Worm (Caenorhabditis elegans) whole organism, young adult: ENCODE measurements around the gene lsm-1.

Experiments
- B0019.2 ChIP-seq: fragments of 200-800 bp; sonication (Bioruptor generic); conservative IDR thresholded peaks from 2 replicates; pipeline ENCODE4 v1.3.6; 2022; ENCODE audit warnings: missing genetic modification reagents, missing genetic modification characterization, missing compliant biosample characterization
- B0261.1 ChIP-seq: sonication (generic microtip); optimal IDR thresholded peaks from 2 replicates; lab custom pipeline; 2016; ENCODE audit warnings: mild to moderate bottlenecking, missing genetic modification characterization, moderate library complexity, missing compliant biosample characterization
- C17E4.6 ChIP-seq: fragments of 200-800 bp; sonication (Bioruptor generic); IDR thresholded peaks from 2 replicates; pipeline ENCODE4 v1.3.6; 2022; ENCODE audit warnings: missing genetic modification reagents, missing genetic modification characterization, missing compliant biosample characterization
- F23B12.7 ChIP-seq: sonication (generic microtip); optimal IDR thresholded peaks from 2 replicates; lab custom pipeline; 2017; ENCODE audit warnings: missing genetic modification characterization, mild to moderate bottlenecking, missing compliant biosample characterization, antibody characterized with exemption, moderate library complexity; ENCODE audit not compliant: insufficient read depth
- F37B4.10 ChIP-seq: fragments of 200-800 bp; sonication (Bioruptor generic); IDR thresholded peaks from 2 replicates; pipeline ENCODE4 v1.3.6; 2022; ENCODE audit warnings: missing genetic modification characterization, missing compliant biosample characterization
- Y53F4B.3 ChIP-seq: fragments of 200-800 bp; sonication (Bioruptor generic); IDR thresholded peaks from 2 replicates; pipeline ENCODE4 v1.3.6; 2022; ENCODE audit warnings: missing genetic modification reagents, missing genetic modification characterization, missing compliant biosample characterization
- Y53G8AR.9 ChIP-seq: fragments of 200-800 bp; sonication (Bioruptor generic); conservative IDR thresholded peaks from 2 replicates; pipeline ENCODE4 v1.3.6; 2022; ENCODE audit warnings: missing genetic modification reagents, missing genetic modification characterization, missing compliant biosample characterization
- Y56A3A.18 ChIP-seq: fragments of 200-800 bp; sonication (Bioruptor generic); IDR thresholded peaks from 2 replicates; pipeline ENCODE4 v1.3.6; 2022; ENCODE audit warnings: missing genetic modification reagents, missing genetic modification characterization, missing compliant biosample characterization
- ZK185.1 ChIP-seq: sonication (generic microtip); optimal IDR thresholded peaks from 2 replicates; lab custom pipeline; 2016; ENCODE audit warnings: mild to moderate bottlenecking, missing genetic modification characterization, missing compliant biosample characterization; ENCODE audit not compliant: poor library complexity, severe bottlenecking
- ama-1 ChIP-seq, 3 experiments: fragments of 150-350 bp in 1 of 3; sonication (generic microtip) in 2 of 3; optimal IDR thresholded peaks; 2 replicates each; lab custom pipeline; 2014 to 2018; ENCODE audit warnings: missing biosample characterization in 2 of 3, missing genetic modification characterization in 2 of 3, missing genetic modification reagents in 2 of 3
- aptf-2 ChIP-seq: fragments of 200-800 bp; sonication (Bioruptor generic); conservative IDR thresholded peaks from 2 replicates; pipeline ENCODE4 v1.3.6; 2022; ENCODE audit warnings: missing genetic modification reagents, missing genetic modification characterization, missing compliant biosample characterization
- aptf-3 ChIP-seq: fragments of 200-800 bp; sonication (Bioruptor generic); IDR thresholded peaks from 2 replicates; pipeline ENCODE4 v1.3.6; 2022; ENCODE audit warnings: missing genetic modification characterization, missing compliant biosample characterization
- atf-7 ChIP-seq: sonication (generic microtip); optimal IDR thresholded peaks from 2 replicates; lab custom pipeline; 2017; ENCODE audit warnings: mild to moderate bottlenecking, missing genetic modification characterization, missing compliant biosample characterization
- athp-1 ChIP-seq: sonication (generic microtip); optimal IDR thresholded peaks from 2 replicates; lab custom pipeline; 2017; ENCODE audit warnings: mild to moderate bottlenecking, missing genetic modification characterization, missing compliant biosample characterization
- attf-3 ChIP-seq: fragments of 200-800 bp; sonication (Bioruptor generic); conservative IDR thresholded peaks from 2 replicates; pipeline ENCODE4 v1.3.6; 2022; ENCODE audit warnings: missing genetic modification reagents, missing genetic modification characterization, missing compliant biosample characterization
- attf-5 ChIP-seq: fragments of 200-800 bp; sonication (Bioruptor generic); optimal IDR thresholded peaks from 2 replicates; lab custom pipeline; 2018; ENCODE audit warnings: mild to moderate bottlenecking, missing genetic modification characterization, missing compliant biosample characterization
- attf-6 ChIP-seq: fragments of 200-800 bp; sonication (Bioruptor generic); IDR thresholded peaks from 2 replicates; pipeline ENCODE4 v1.3.6; 2022; ENCODE audit warnings: missing genetic modification reagents, missing genetic modification characterization, missing compliant biosample characterization
- bed-2 ChIP-seq: fragments of 200-800 bp; sonication (Bioruptor generic); IDR thresholded peaks from 2 replicates; pipeline ENCODE4 v1.3.6; 2022; ENCODE audit warnings: missing genetic modification reagents, missing genetic modification characterization, missing compliant biosample characterization
- ccch-3 ChIP-seq: fragments of 200-800 bp; sonication (Bioruptor generic); optimal IDR thresholded peaks from 2 replicates; lab custom pipeline; 2018; ENCODE audit warnings: mild to moderate bottlenecking, missing genetic modification characterization, missing compliant biosample characterization
- ceh-100 ChIP-seq: fragments of 200-800 bp; sonication (Bioruptor generic); IDR thresholded peaks from 2 replicates; pipeline ENCODE4 v1.3.6; 2022; ENCODE audit warnings: missing genetic modification reagents, missing genetic modification characterization, missing compliant biosample characterization
- chd-7 ChIP-seq: sonication (generic microtip); optimal IDR thresholded peaks from 2 replicates; lab custom pipeline; 2016; ENCODE audit warnings: mild to moderate bottlenecking, missing genetic modification characterization, moderate library complexity, missing compliant biosample characterization
- ekl-4 ChIP-seq: fragments of 200-800 bp; sonication (Bioruptor generic); IDR thresholded peaks from 2 replicates; pipeline ENCODE4 v1.3.6; 2022; ENCODE audit warnings: missing genetic modification reagents, missing genetic modification characterization, missing compliant biosample characterization
- ets-4 ChIP-seq: fragments of 200-800 bp; sonication (Bioruptor generic); optimal IDR thresholded peaks from 2 replicates; lab custom pipeline; 2018; ENCODE audit warnings: mild to moderate bottlenecking, missing genetic modification characterization, missing compliant biosample characterization
- him-1 ChIP-seq: sonication (generic microtip); optimal IDR thresholded peaks from 2 replicates; lab custom pipeline; 2016; ENCODE audit warnings: missing genotype, missing genetic modification reagents, missing genetic modification characterization, missing compliant biosample characterization
- hrde-1 ChIP-seq: sonication (generic microtip); optimal IDR thresholded peaks from 2 replicates; lab custom pipeline; 2016; ENCODE audit warnings: missing genetic modification characterization, mild to moderate bottlenecking, missing compliant biosample characterization, moderate library complexity, missing genotype, missing genetic modification reagents, borderline replicate concordance
- hsf-1 ChIP-seq: fragments of 200-800 bp; sonication (Bioruptor generic); IDR thresholded peaks from 2 replicates; pipeline ENCODE4 v1.3.6; 2022; ENCODE audit warnings: missing genetic modification reagents, missing genetic modification characterization, missing compliant biosample characterization
- lag-1 ChIP-seq: fragments of 200-800 bp; sonication (Bioruptor generic); IDR thresholded peaks from 2 replicates; pipeline ENCODE4 v1.3.6; 2022; ENCODE audit warnings: missing genetic modification reagents, missing genetic modification characterization, missing compliant biosample characterization
- let-526 ChIP-seq: fragments of 200-800 bp; sonication (Bioruptor generic); IDR thresholded peaks from 2 replicates; pipeline ENCODE4 v1.3.6; 2022; ENCODE audit warnings: missing genetic modification reagents, missing genetic modification characterization, missing compliant biosample characterization
- lin-40 ChIP-seq: sonication (generic microtip); optimal IDR thresholded peaks from 2 replicates; lab custom pipeline; 2016; ENCODE audit warnings: missing genetic modification characterization, mild to moderate bottlenecking, missing compliant biosample characterization, missing genotype, missing genetic modification reagents
- lir-1 ChIP-seq: fragments of 200-800 bp; sonication (Bioruptor generic); conservative IDR thresholded peaks from 2 replicates; pipeline ENCODE4 v1.3.6; 2022; ENCODE audit warnings: missing genetic modification reagents, missing genetic modification characterization, missing compliant biosample characterization
- lsl-1 ChIP-seq: fragments of 200-800 bp; sonication (Bioruptor generic); optimal IDR thresholded peaks from 2 replicates; lab custom pipeline; 2018; ENCODE audit warnings: mild to moderate bottlenecking, missing genetic modification characterization, moderate library complexity, missing compliant biosample characterization
- madf-10 ChIP-seq: sonication (generic microtip); optimal IDR thresholded peaks from 2 replicates; lab custom pipeline; 2016; ENCODE audit warnings: mild to moderate bottlenecking, missing genetic modification characterization, missing compliant biosample characterization
- madf-3 ChIP-seq: fragments of 200-800 bp; sonication (Bioruptor generic); IDR thresholded peaks from 2 replicates; pipeline ENCODE4 v1.3.6; 2022; ENCODE audit warnings: missing genetic modification reagents, missing genetic modification characterization, missing compliant biosample characterization
- madf-6 ChIP-seq: fragments of 200-800 bp; sonication (Bioruptor generic); IDR thresholded peaks from 2 replicates; pipeline ENCODE4 v1.3.6; 2022; ENCODE audit warnings: missing genetic modification reagents, missing genetic modification characterization, missing compliant biosample characterization
- madf-8 ChIP-seq: fragments of 200-800 bp; sonication (Bioruptor generic); conservative IDR thresholded peaks from 2 replicates; pipeline ENCODE4 v1.3.6; 2022; ENCODE audit warnings: missing genetic modification reagents, missing genetic modification characterization, missing compliant biosample characterization
- mcd-1 ChIP-seq: fragments of 200-800 bp; sonication (Bioruptor generic); IDR thresholded peaks from 2 replicates; pipeline ENCODE4 v1.3.6; 2022; ENCODE audit warnings: missing genetic modification reagents, missing genetic modification characterization, missing compliant biosample characterization
- mes-4 ChIP-seq: sonication (generic microtip); optimal IDR thresholded peaks from 2 replicates; lab custom pipeline; 2016; ENCODE audit warnings: missing genotype, missing genetic modification characterization, missing compliant biosample characterization
- nfya-2 ChIP-seq: fragments of 200-800 bp; sonication (Bioruptor generic); IDR thresholded peaks from 2 replicates; pipeline ENCODE4 v1.3.6; 2022; ENCODE audit warnings: missing genetic modification reagents, missing genetic modification characterization, missing compliant biosample characterization
- nhr-27 ChIP-seq: fragments of 200-800 bp; sonication (Bioruptor generic); optimal IDR thresholded peaks from 2 replicates; lab custom pipeline; 2018; ENCODE audit warnings: mild to moderate bottlenecking, missing genetic modification characterization, moderate library complexity, missing compliant biosample characterization
- nhr-80 ChIP-seq: sonication (generic microtip); optimal IDR thresholded peaks from 2 replicates; lab custom pipeline; 2016; ENCODE audit warnings: missing genetic modification characterization, missing compliant biosample characterization
- pbrm-1 ChIP-seq: fragments of 200-800 bp; sonication (Bioruptor generic); IDR thresholded peaks from 2 replicates; pipeline ENCODE4 v1.3.6; 2022; ENCODE audit warnings: missing genetic modification reagents, missing genetic modification characterization, missing compliant biosample characterization
- sea-2 ChIP-seq: fragments of 200-800 bp; sonication (Bioruptor generic); IDR thresholded peaks from 2 replicates; pipeline ENCODE4 v1.3.6; 2022; ENCODE audit warnings: missing genetic modification characterization, missing compliant biosample characterization
- somi-1 ChIP-seq: fragments of 200-800 bp; sonication (Bioruptor generic); optimal IDR thresholded peaks from 2 replicates; lab custom pipeline; 2018; ENCODE audit warnings: mild to moderate bottlenecking, missing genetic modification characterization, missing compliant biosample characterization
- tbx-9 ChIP-seq: sonication (generic microtip); optimal IDR thresholded peaks from 2 replicates; lab custom pipeline; 2016; ENCODE audit warnings: borderline replicate concordance, missing genetic modification characterization, inconsistent platforms, missing compliant biosample characterization
- unc-130 ChIP-seq: sonication (generic microtip); optimal IDR thresholded peaks from 2 replicates; lab custom pipeline; 2016; ENCODE audit warnings: missing genetic modification reagents, missing genetic modification characterization, missing compliant biosample characterization
- unc-62 ChIP-seq: fragments of 150-350 bp; optimal IDR thresholded peaks from 2 replicates; lab custom pipeline; 2014; ENCODE audit warnings: missing biosample characterization, missing genetic modification reagents, missing genetic modification characterization
- zim-3 ChIP-seq: sonication (generic microtip); optimal IDR thresholded peaks from 2 replicates; lab custom pipeline; 2017; ENCODE audit warnings: mild to moderate bottlenecking, missing genetic modification characterization, moderate library complexity, missing compliant biosample characterization
- ztf-18 ChIP-seq: sonication (generic microtip); optimal IDR thresholded peaks from 2 replicates; lab custom pipeline; 2016; ENCODE audit warnings: missing genotype, mild to moderate bottlenecking, missing genetic modification characterization, missing compliant biosample characterization
- ztf-25 ChIP-seq: fragments of 200-800 bp; sonication (Bioruptor generic); IDR thresholded peaks from 2 replicates; pipeline ENCODE4 v1.3.6; 2022; ENCODE audit warnings: missing genetic modification reagents, missing genetic modification characterization, missing compliant biosample characterization

The lsm-1 gene

ce11 chrII:11096233-11096632, 30.5 kb upstream of the lsm-1 start, which contains the start of gene nbs-1 (continued):
- TF ChIP-seq mes-4 (no peak), Y53F4B.3 (GFP tag; lab: Robert Waterston, UW) (no peak), F23B12.7 (tag; lab: Kevin White, UChicago) (no peak), ekl-4 (GFP tag; lab: Robert Waterston, UW) (peak; percentile 75), attf-5 (no peak), lir-1 (GFP tag; lab: Robert Waterston, UW) (no peak), pbrm-1 (GFP tag; lab: Robert Waterston, UW) (no peak), mcd-1 (GFP tag; lab: Robert Waterston, UW) (no peak), ccch-3 (GFP tag; lab: Kevin White, UChicago) (no peak), atf-7 (tag; lab: Kevin White, UChicago) (no peak), F37B4.10 (GFP tag; lab: Robert Waterston, UW) (no peak), unc-130 (GFP tag; lab: Kevin White, UChicago) (no peak), hsf-1 (GFP tag; lab: Robert Waterston, UW) (peak; percentile 73), zim-3 (tag; lab: Kevin White, UChicago) (no peak), ztf-25 (no peak), ceh-100 (GFP tag; lab: Robert Waterston, UW) (peak; percentile 24; the same call in 1 of the 2 replicates), madf-6 (peak; percentile 59), sea-2 (GFP tag; lab: Robert Waterston, UW) (no peak), attf-6 (GFP tag; lab: Robert Waterston, UW) (peak; percentile 59; the same call in 1 of the 2 replicates), athp-1 (peak; percentile 12), madf-8 (GFP tag; lab: Robert Waterston, UW) (no peak), somi-1 (GFP tag; lab: Kevin White, UChicago) (no peak), lag-1 (GFP tag; lab: Robert Waterston, UW) (no peak), B0019.2 (GFP tag; lab: Robert Waterston, UW) (no peak), madf-10 (tag; lab: Kevin White, UChicago) (no peak), madf-3 (GFP tag; lab: Robert Waterston, UW) (peak; percentile 49; the same call in 1 of the 2 replicates), ets-4 (GFP tag; lab: Kevin White, UChicago) (no peak), attf-3 (GFP tag; lab: Robert Waterston, UW) (no peak), lin-40 (tag; lab: Kevin White, UChicago) (no peak), ztf-18 (peak; percentile 18), nhr-27 (tag; lab: Kevin White, UChicago) (no peak), C17E4.6 (0 out of 2 replicates have a peak, but pooled peaks have one; percentile 34), B0261.1 (tag; lab: Kevin White, UChicago) (no peak), chd-7 (tag; lab: Kevin White, UChicago) (peak; percentile 28), nhr-80 (tag; lab: Kevin White, UChicago) (no peak), aptf-3 (GFP tag; lab: Robert Waterston, UW) (no peak), tbx-9 (tag; lab: Kevin White, UChicago) (no peak), Y56A3A.18 (GFP tag; lab: Robert Waterston, UW) (0 out of 2 replicates have a peak, but pooled peaks have one; percentile 9), aptf-2 (no peak), bed-2 (no peak), Y53G8AR.9 (GFP tag; lab: Robert Waterston, UW) (peak; percentile 65; the same call in 1 of the 2 replicates), ama-1 (optimal IDR thresholded peaks at IDR 0.05; lab: Kevin White, UChicago) (no peak), ama-1 (GFP tag; optimal IDR thresholded peaks at IDR 0.05; lab: Kevin White, UChicago) (peak; percentile 7 to 60), ZK185.1 (tag; lab: Kevin White, UChicago) (no peak), unc-62 (no peak), let-526 (GFP tag; lab: Robert Waterston, UW) (no peak), nfya-2 (GFP tag; lab: Robert Waterston, UW) (no peak), him-1 (tag; lab: Kevin White, UChicago) (peak; percentile 13), lsl-1 (GFP tag; lab: Kevin White, UChicago) (peak; percentile 39), hrde-1 (tag; lab: Kevin White, UChicago) (peak; percentile 51)
